Worm (Caenorhabditis elegans) whole organism, midembryonic: ENCODE data around the gene dhs-20.

Experiments
- T22C8.4 ChIP-seq: fragments of 200-800 bp; sonication (Bioruptor generic); IDR thresholded peaks from 2 replicates; pipeline ENCODE4 v1.3.6; 2022; ENCODE audit warnings: missing genetic modification characterization, missing compliant biosample characterization
- cog-1 ChIP-seq: sonication (generic microtip); optimal IDR thresholded peaks from 2 replicates; lab custom pipeline; 2016; ENCODE audit warnings: missing genetic modification characterization, missing compliant biosample characterization
- flt-1 ChIP-seq: fragments of 200-800 bp; sonication (Bioruptor generic); IDR thresholded peaks from 2 replicates; pipeline ENCODE4 v1.3.6; 2022; ENCODE audit warnings: missing genetic modification characterization, missing compliant biosample characterization
- klf-2 ChIP-seq: fragments of 200-800 bp; sonication (Bioruptor generic); conservative IDR thresholded peaks from 2 replicates; pipeline ENCODE4 v1.3.6; 2022; ENCODE audit warnings: missing genetic modification reagents, missing genetic modification characterization, missing compliant biosample characterization
- med-1 ChIP-seq: sonication (generic microtip); optimal IDR thresholded peaks from 2 replicates; lab custom pipeline; 2017; ENCODE audit warnings: missing genetic modification characterization, mild to moderate bottlenecking, missing compliant biosample characterization, antibody characterized with exemption, missing genetic modification reagents; ENCODE audit not compliant: insufficient read depth
- ref-1 ChIP-seq: fragments of 200-800 bp; sonication (Bioruptor generic); conservative IDR thresholded peaks from 2 replicates; pipeline ENCODE4 v1.3.6; 2022; ENCODE audit warnings: missing genetic modification reagents, missing genetic modification characterization, missing compliant biosample characterization
- tab-1 ChIP-seq: fragments of 200-800 bp; sonication (Bioruptor generic); IDR thresholded peaks from 2 replicates; pipeline ENCODE4 v1.3.6; 2022; ENCODE audit warnings: missing genetic modification characterization, missing compliant biosample characterization
- ztf-23 ChIP-seq: fragments of 200-800 bp; sonication (Bioruptor generic); IDR thresholded peaks from 2 replicates; pipeline ENCODE4 v1.3.6; 2022; ENCODE audit warnings: missing genetic modification reagents, missing genetic modification characterization, missing compliant biosample characterization
- ztf-29 ChIP-seq: fragments of 200-800 bp; sonication (Bioruptor generic); IDR thresholded peaks from 2 replicates; pipeline ENCODE4 v1.3.6; 2022; ENCODE audit warnings: missing genetic modification reagents, missing genetic modification characterization, missing compliant biosample characterization

- no peak for TF ChIP-seq flt-1 (GFP tag; lab: Robert Waterston, UW)
- TF ChIP-seq med-1 (GFP tag; lab: Kevin White, UChicago), result no peak
- no peak for TF ChIP-seq ztf-23 (GFP tag; lab: Robert Waterston, UW)
- TF ChIP-seq cog-1 (tag; lab: Kevin White, UChicago), result no peak
- TF ChIP-seq ref-1 (GFP tag; lab: Robert Waterston, UW), result no peak
- no peak for TF ChIP-seq ztf-29
- no peak for TF ChIP-seq tab-1 (GFP tag; lab: Robert Waterston, UW)
- TF ChIP-seq T22C8.4, result no peak
- TF ChIP-seq klf-2 (GFP tag; lab: Robert Waterston, UW), result no peak
Observed at ce11 chrV:11585122-11585521, 19.2 kb downstream of the dhs-20 start.
